Worm (Caenorhabditis elegans) whole organism, L4 larva: ENCODE data around the gene Y82E9BL.12.

Experiments
- T20F7.1 ChIP-seq: fragments of 200-800 bp; sonication (Bioruptor generic); optimal IDR thresholded peaks from 2 replicates; lab custom pipeline; 2018; ENCODE audit warnings: mild to moderate bottlenecking, missing genetic modification characterization, missing compliant biosample characterization
- lin-15B ChIP-seq: fragments of 150-350 bp; sonication (generic microtip); optimal IDR thresholded peaks from 3 replicates; lab custom pipeline; 2014; ENCODE audit warnings: missing biosample characterization, missing genetic modification characterization
- mep-1 ChIP-seq: fragments of 150-350 bp; sonication (generic microtip); optimal IDR thresholded peaks from 3 replicates; lab custom pipeline; 2014; ENCODE audit warnings: missing biosample characterization, missing genetic modification characterization
- nhr-11 ChIP-seq: fragments of 150-350 bp; optimal IDR thresholded peaks from 2 replicates; lab custom pipeline; 2014; ENCODE audit warnings: missing biosample characterization, missing genetic modification characterization
- nhr-28 ChIP-seq: fragments of 150-350 bp; optimal IDR thresholded peaks from 2 replicates; lab custom pipeline; 2014; ENCODE audit warnings: missing biosample characterization, missing genetic modification characterization
- skn-1 ChIP-seq: fragments of 150-350 bp; optimal IDR thresholded peaks from 2 replicates; lab custom pipeline; 2014; ENCODE audit warnings: missing biosample characterization, missing genetic modification characterization
- ztf-7 ChIP-seq: fragments of 150-350 bp; optimal IDR thresholded peaks from 2 replicates; lab custom pipeline; 2014; ENCODE audit warnings: missing biosample characterization, missing genetic modification characterization

DNA sequence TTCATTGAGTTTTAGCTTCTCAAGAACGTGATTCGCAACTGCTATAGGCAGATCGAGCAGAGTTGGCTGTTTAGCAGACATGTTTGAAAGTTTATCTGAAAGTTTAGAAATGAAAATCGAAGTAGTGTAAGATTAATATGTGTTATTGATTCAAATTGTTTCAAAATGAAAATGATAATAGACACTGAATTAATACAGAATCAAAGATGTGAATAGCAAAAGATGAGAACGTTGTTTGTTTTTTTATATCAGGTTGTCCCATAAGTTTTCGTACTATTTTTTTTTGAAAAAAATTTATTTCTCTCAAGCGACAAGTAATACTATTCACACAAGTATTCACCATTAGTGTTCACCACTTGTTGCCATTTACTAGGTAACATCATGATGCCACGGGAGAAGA is 15.9 kb upstream of the Y82E9BL.12 start, which contains the start of gene fbxa-36:
- no peak for TF ChIP-seq nhr-28 (tag; lab: Kevin White, UChicago)
- TF ChIP-seq T20F7.1 (GFP tag; lab: Kevin White, UChicago) = no peak
- TF ChIP-seq nhr-11 (tag; lab: Kevin White, UChicago) = no peak
- no peak for TF ChIP-seq ztf-7 (tag; lab: Kevin White, UChicago)
- TF ChIP-seq skn-1 (tag; lab: Kevin White, UChicago) = no peak
- TF ChIP-seq lin-15B (tag; lab: Kevin White, UChicago) = no peak
- TF ChIP-seq mep-1 = no peak
